Fruit fly (Drosophila melanogaster) whole organism, embryonic: Measurements from ENCODE around the gene CG43136.

ENCODE experiments used
- CG10462 ChIP-seq: fragments of 200-800 bp; sonication (Bioruptor generic); optimal IDR thresholded peaks from 2 replicates; lab custom pipeline; 2016; ENCODE audit warnings: missing biosample characterization, missing genetic modification characterization
- CG11093 ChIP-seq: fragments of 200-800 bp; sonication (Bioruptor generic); IDR thresholded peaks from 3 replicates; pipeline ENCODE4 v1.3.6; 2022; ENCODE audit warnings: missing biosample characterization, missing genetic modification characterization
- CG13287 ChIP-seq: fragments of 200-800 bp; sonication (Bioruptor generic); IDR thresholded peaks from 2 replicates; pipeline ENCODE4 v1.3.6; 2022; ENCODE audit warnings: missing biosample characterization, missing genetic modification characterization; ENCODE audit not compliant: partially characterized antibody
- CG14050 ChIP-seq: fragments of 200-800 bp; sonication (Bioruptor generic); IDR thresholded peaks from 3 replicates; pipeline ENCODE4 v1.3.6; 2022; ENCODE audit warnings: missing biosample characterization, missing genetic modification characterization
- CG15011 ChIP-seq: fragments of 200-800 bp; sonication (Bioruptor generic); optimal IDR thresholded peaks from 3 replicates; lab custom pipeline; 2018; ENCODE audit warnings: missing biosample characterization, mild to moderate bottlenecking, missing genetic modification characterization
- CG16815 ChIP-seq: fragments of 200-800 bp; sonication (Bioruptor generic); optimal IDR thresholded peaks from 3 replicates; lab custom pipeline; 2017; ENCODE audit warnings: missing biosample characterization, mild to moderate bottlenecking, missing genetic modification characterization
- CG17328 ChIP-seq: fragments of 200-800 bp; sonication (Bioruptor generic); IDR thresholded peaks from 2 replicates; pipeline ENCODE4 v1.3.6; 2022; ENCODE audit warnings: missing biosample characterization, missing genetic modification characterization
- CG17385 ChIP-seq: fragments of 200-800 bp; sonication (Bioruptor generic); optimal IDR thresholded peaks from 3 replicates; lab custom pipeline; 2018; ENCODE audit warnings: missing biosample characterization, mild to moderate bottlenecking, missing genetic modification characterization
- CG17829 ChIP-seq: fragments of 200-800 bp; optimal IDR thresholded peaks from 2 replicates; lab custom pipeline; 2019; ENCODE audit warnings: missing biosample characterization, mild to moderate bottlenecking, missing genetic modification characterization, moderate library complexity
- CG18011 ChIP-seq: fragments of 200-800 bp; sonication (Bioruptor generic); optimal IDR thresholded peaks from 2 replicates; lab custom pipeline; 2017; ENCODE audit warnings: missing biosample characterization, missing genetic modification characterization, mild to moderate bottlenecking, moderate library complexity, missing genotype
- CG18262 ChIP-seq: fragments of 200-800 bp; optimal IDR thresholded peaks from 3 replicates; lab custom pipeline; 2019; ENCODE audit warnings: missing biosample characterization, mild to moderate bottlenecking, missing genetic modification characterization, moderate library complexity
- CG2116 ChIP-seq: fragments of 200-800 bp; sonication (Bioruptor generic); optimal IDR thresholded peaks from 3 replicates; lab custom pipeline; 2018; ENCODE audit warnings: missing biosample characterization, mild to moderate bottlenecking, missing genetic modification characterization
- CG33557 ChIP-seq: fragments of 200-800 bp; sonication (Bioruptor generic); optimal IDR thresholded peaks from 2 replicates; lab custom pipeline; 2019; ENCODE audit warnings: missing biosample characterization, mild to moderate bottlenecking, missing genetic modification characterization, moderate library complexity
- CG7271 ChIP-seq: fragments of 200-800 bp; sonication (Bioruptor generic); optimal IDR thresholded peaks from 2 replicates; lab custom pipeline; 2018; ENCODE audit warnings: missing biosample characterization, mild to moderate bottlenecking, missing genetic modification characterization, moderate library complexity
- Dad ChIP-seq: fragments of 200-800 bp; sonication (Bioruptor generic); optimal IDR thresholded peaks from 3 replicates; lab custom pipeline; 2016; ENCODE audit warnings: missing biosample characterization, missing genetic modification characterization
- Deaf1 ChIP-seq: fragments of 200-800 bp; optimal IDR thresholded peaks from 3 replicates; lab custom pipeline; 2019; ENCODE audit warnings: missing biosample characterization, mild to moderate bottlenecking, missing genetic modification characterization, moderate library complexity
- Dfd ChIP-seq, 2 experiments: fragments of >200 bp; optimal IDR thresholded peaks; 2 replicates each; lab custom pipeline; 2017; ENCODE audit warnings: missing biosample characterization in 2 of 2, missing genetic modification characterization in 2 of 2
- Dref ChIP-seq: fragments of 200-800 bp; sonication (Bioruptor generic); IDR thresholded peaks from 2 replicates; pipeline ENCODE4 v1.3.6; 2022; ENCODE audit warnings: missing biosample characterization, missing genetic modification characterization
- Drgx ChIP-seq: fragments of 200-800 bp; sonication (Bioruptor generic); IDR thresholded peaks from 2 replicates; pipeline ENCODE4 v1.3.6; 2022; ENCODE audit warnings: missing biosample characterization, missing genetic modification characterization
- Elba2 ChIP-seq: fragments of 200-800 bp; sonication (Bioruptor generic); optimal IDR thresholded peaks from 3 replicates; lab custom pipeline; 2016; ENCODE audit warnings: missing biosample characterization, missing genetic modification characterization
- HLH3B ChIP-seq: fragments of 200-800 bp; sonication (Bioruptor generic); IDR thresholded peaks from 2 replicates; pipeline ENCODE4 v1.3.6; 2022; ENCODE audit warnings: missing biosample characterization, missing genetic modification characterization
- Lpt ChIP-seq: fragments of >200 bp; optimal IDR thresholded peaks from 2 replicates; lab custom pipeline; 2018; ENCODE audit warnings: missing biosample characterization, missing genetic modification characterization
- MESR4 ChIP-seq: fragments of 200-800 bp; sonication (Bioruptor generic); optimal IDR thresholded peaks from 2 replicates; lab custom pipeline; 2018; ENCODE audit warnings: missing biosample characterization, mild to moderate bottlenecking, missing genetic modification characterization, moderate library complexity
- Poxn ChIP-seq: fragments of 200-800 bp; sonication (Bioruptor generic); IDR thresholded peaks from 2 replicates; pipeline ENCODE4 v1.3.6; 2022; ENCODE audit warnings: missing biosample characterization, missing genetic modification characterization
- Ravus ChIP-seq: fragments of 200-800 bp; sonication (Bioruptor generic); IDR thresholded peaks from 2 replicates; pipeline ENCODE4 v1.3.6; 2022; ENCODE audit warnings: missing biosample characterization, missing genetic modification characterization
- ase ChIP-seq: fragments of 200-800 bp; sonication (Bioruptor generic); IDR thresholded peaks from 3 replicates; pipeline ENCODE4 v1.3.6; 2022; ENCODE audit warnings: missing biosample characterization, missing genetic modification characterization
- ash1 ChIP-seq: fragments of 200-800 bp; sonication (Bioruptor generic); optimal IDR thresholded peaks from 2 replicates; lab custom pipeline; 2018; ENCODE audit warnings: missing biosample characterization, mild to moderate bottlenecking, missing genetic modification characterization
- ato ChIP-seq: fragments of 200-800 bp; sonication (Bioruptor generic); IDR thresholded peaks from 2 replicates; pipeline ENCODE4 v1.3.6; 2022; ENCODE audit warnings: missing biosample characterization, missing genetic modification characterization; ENCODE audit not compliant: partially characterized antibody
- br ChIP-seq: fragments of >200 bp; optimal IDR thresholded peaks from 2 replicates; lab custom pipeline; 2017
- crol ChIP-seq: fragments of 200-800 bp; sonication (Bioruptor generic); IDR thresholded peaks from 2 replicates; pipeline ENCODE4 v1.3.6; 2022; ENCODE audit warnings: missing biosample characterization, missing genetic modification characterization
- crp ChIP-seq, 2 experiments: fragments of 200-800 bp; sonication (Bioruptor generic); optimal IDR thresholded peaks; 2 replicates in 1 of 2; 3 replicates in 1 of 2; lab custom pipeline; 2017; ENCODE audit warnings: missing biosample characterization in 2 of 2, missing genetic modification characterization in 2 of 2, mild to moderate bottlenecking in 1 of 2, moderate library complexity in 1 of 2
- dimm ChIP-seq: fragments of 200-800 bp; sonication (Bioruptor generic); IDR thresholded peaks from 2 replicates; pipeline ENCODE4 v1.3.6; 2022; ENCODE audit warnings: missing biosample characterization, missing genetic modification characterization
- dmrt11E ChIP-seq: fragments of 200-800 bp; sonication (Bioruptor generic); optimal IDR thresholded peaks from 3 replicates; lab custom pipeline; 2018; ENCODE audit warnings: missing biosample characterization, mild to moderate bottlenecking, missing genetic modification characterization, moderate library complexity
- dpn ChIP-seq, 2 experiments: fragments of 200-800 bp; sonication (Bioruptor generic); optimal IDR thresholded peaks; 3 replicates each; lab custom pipeline; 2016; ENCODE audit warnings: missing biosample characterization in 2 of 2, missing genetic modification characterization in 2 of 2
- esg ChIP-seq: fragments of 200-800 bp; sonication (Bioruptor generic); conservative IDR thresholded peaks from 2 replicates; pipeline ENCODE4 v1.3.6; 2022; ENCODE audit warnings: missing biosample characterization, missing genetic modification characterization
- eyg ChIP-seq: fragments of 200-800 bp; sonication (Bioruptor generic); optimal IDR thresholded peaks from 3 replicates; lab custom pipeline; 2016; ENCODE audit warnings: missing biosample characterization, missing genetic modification characterization
- knrl ChIP-seq: fragments of 200-800 bp; sonication (Bioruptor generic); IDR thresholded peaks from 3 replicates; pipeline ENCODE4 v1.3.6; 2022; ENCODE audit warnings: missing biosample characterization, missing genetic modification characterization; ENCODE audit not compliant: partially characterized antibody
- lab ChIP-seq: fragments of 200-800 bp; sonication (Bioruptor generic); optimal IDR thresholded peaks from 3 replicates; lab custom pipeline; 2017; ENCODE audit warnings: missing biosample characterization, missing genetic modification characterization, mild to moderate bottlenecking, moderate library complexity, missing genetic modification reagents
- lov ChIP-seq, 2 experiments: fragments of 200-800 bp in 1 of 2; fragments of >200 bp in 1 of 2; sonication (Bioruptor generic) in 1 of 2; IDR thresholded peaks in 1 of 2; optimal IDR thresholded peaks in 1 of 2; 2 replicates in 1 of 2; 3 replicates in 1 of 2; pipeline versions ENCODE4 v1.3.6 to Lab custom; 2017 to 2022; ENCODE audit warnings: missing biosample characterization in 1 of 2, missing genetic modification characterization in 1 of 2
- oc ChIP-seq: fragments of 200-800 bp; sonication (Bioruptor generic); optimal IDR thresholded peaks from 2 replicates; lab custom pipeline; 2018; ENCODE audit warnings: missing biosample characterization, mild to moderate bottlenecking, missing genetic modification characterization, moderate library complexity
- org-1 ChIP-seq: fragments of 200-800 bp; sonication (Bioruptor generic); optimal IDR thresholded peaks from 2 replicates; lab custom pipeline; 2017; ENCODE audit warnings: missing biosample characterization, missing genetic modification characterization
- pb ChIP-seq: fragments of 200-800 bp; sonication (Bioruptor generic); optimal IDR thresholded peaks from 3 replicates; lab custom pipeline; 2016; ENCODE audit warnings: missing biosample characterization, missing genetic modification characterization
- peb ChIP-seq: fragments of 200-800 bp; sonication (Bioruptor generic); IDR thresholded peaks from 2 replicates; pipeline ENCODE4 v1.3.6; 2022; ENCODE audit warnings: missing biosample characterization, missing genetic modification characterization
- pzg ChIP-seq: fragments of 200-800 bp; sonication (Bioruptor generic); optimal IDR thresholded peaks from 3 replicates; lab custom pipeline; 2018; ENCODE audit warnings: missing biosample characterization, mild to moderate bottlenecking, missing genetic modification characterization, moderate library complexity
- ro ChIP-seq: fragments of 200-800 bp; sonication (Bioruptor generic); IDR thresholded peaks from 2 replicates; pipeline ENCODE4 v1.3.6; 2022; ENCODE audit warnings: missing biosample characterization, missing genetic modification characterization
- scrt ChIP-seq: fragments of 200-800 bp; sonication (Bioruptor generic); optimal IDR thresholded peaks from 2 replicates; lab custom pipeline; 2018; ENCODE audit warnings: missing biosample characterization, mild to moderate bottlenecking, missing genetic modification characterization, moderate library complexity
- sna ChIP-seq: fragments of 200-800 bp; sonication (Bioruptor generic); IDR thresholded peaks from 2 replicates; pipeline ENCODE4 v1.3.6; 2022; ENCODE audit warnings: missing biosample characterization, missing genetic modification characterization; ENCODE audit not compliant: partially characterized antibody
- sob ChIP-seq: fragments of 200-800 bp; sonication (Bioruptor generic); IDR thresholded peaks from 2 replicates; pipeline ENCODE4 v1.3.6; 2022; ENCODE audit warnings: missing biosample characterization, missing genetic modification characterization
- vvl ChIP-seq: fragments of 200-800 bp; sonication (Bioruptor generic); IDR thresholded peaks from 2 replicates; pipeline ENCODE4 v1.3.6; 2022; ENCODE audit warnings: missing biosample characterization, missing genetic modification characterization

The CG43136 gene

dm6 chrX:5895821-5896550 lies 42.4 kb downstream of the CG43136 start (continued):
- TF ChIP-seq Drgx (GFP tag; lab: Robert Waterston, UW) (peak; percentile 99), dmrt11E (peak; percentile 83), CG16815 (GFP tag; lab: Kevin White, UChicago) (peak; percentile 81), peb (peak; percentile 91), ro (GFP tag; lab: Robert Waterston, UW) (peak; percentile 80), CG15011 (GFP tag; lab: Kevin White, UChicago) (peak; percentile 69), sna (no peak), org-1 (GFP tag; lab: Kevin White, UChicago) (peak; percentile 84), Dref (GFP tag; lab: Robert Waterston, UW) (no peak), CG17385 (GFP tag; lab: Kevin White, UChicago) (peak; percentile 88), lov (optimal IDR thresholded peaks at IDR 0.05; lab: Kevin White, UChicago) (no peak), lov (GFP tag; IDR thresholded peaks at IDR 0.05; lab: Robert Waterston, UW) (peak; percentile 95), ase (GFP tag; lab: Robert Waterston, UW) (peak; percentile 91), Ravus (GFP tag; lab: Robert Waterston, UW) (peak; percentile 76), CG17829 (peak; percentile 91), dpn (GFP tag; optimal IDR thresholded peaks at IDR 0.05; lab: Kevin White, UChicago) (peak; percentile 88 to 93), br (lab: Kevin White, UChicago) (no peak), crp (GFP tag; optimal IDR thresholded peaks at IDR 0.05; lab: Kevin White, UChicago) (peak in 1 of 2 experiments; percentile 44), scrt (GFP tag; lab: Kevin White, UChicago) (peak; percentile 69), CG17328 (GFP tag; lab: Robert Waterston, UW) (peak; percentile 94), pzg (GFP tag; lab: Kevin White, UChicago) (no peak), sob (GFP tag; lab: Robert Waterston, UW) (peak; percentile 90), esg (GFP tag; lab: Robert Waterston, UW) (peak; percentile 91), CG33557 (GFP tag; lab: Kevin White, UChicago) (peak; percentile 34), eyg (peak; percentile 82), CG11093 (peak; percentile 86; the same call in 2 of the 3 replicates), HLH3B (GFP tag; lab: Robert Waterston, UW) (peak; percentile 93), Lpt (GFP tag; lab: Kevin White, UChicago) (no peak), crol (GFP tag; lab: Robert Waterston, UW) (peak; percentile 80), MESR4 (peak; percentile 21), CG18262 (tag; lab: Kevin White, UChicago) (peak; percentile 92), Poxn (no peak), CG2116 (peak; percentile 28), Deaf1 (tag; lab: Kevin White, UChicago) (peak; percentile 50), Dad (GFP tag; lab: Kevin White, UChicago) (peak; percentile 78), CG10462 (GFP tag; lab: Kevin White, UChicago) (peak; percentile 81), vvl (GFP tag; lab: Robert Waterston, UW) (peak; percentile 97), CG14050 (GFP tag; lab: Robert Waterston, UW) (peak; percentile 77), dimm (GFP tag; lab: Robert Waterston, UW) (peak; percentile 89), Elba2 (GFP tag; lab: Kevin White, UChicago) (peak; percentile 6), CG18011 (peak; percentile 61), Dfd (GFP tag; optimal IDR thresholded peaks at IDR 0.05; lab: Kevin White, UChicago) (no peak), lab (GFP tag; lab: Kevin White, UChicago) (peak; percentile 93), CG13287 (GFP tag; lab: Robert Waterston, UW) (no peak), CG7271 (tag; lab: Kevin White, UChicago) (peak; percentile 13), oc (tag; lab: Kevin White, UChicago) (peak; percentile 93), ash1 (GFP tag; lab: Kevin White, UChicago) (peak; percentile 23), knrl (GFP tag; lab: Robert Waterston, UW) (no peak), ato (GFP tag; lab: Robert Waterston, UW) (no peak), pb (GFP tag; lab: Kevin White, UChicago) (peak; percentile 84)
